Fruit fly (Drosophila melanogaster) whole organism, embryonic: Measurements from ENCODE around the gene Alg12.

Experiments
- Aef1 ChIP-seq: fragments of 200-800 bp; sonication (Bioruptor generic); IDR thresholded peaks from 3 replicates; pipeline ENCODE4 v1.3.6; 2022; ENCODE audit warnings: missing biosample characterization, missing genetic modification characterization
- C15 ChIP-seq: fragments of 200-800 bp; sonication (Bioruptor generic); IDR thresholded peaks from 3 replicates; pipeline ENCODE4 v1.3.6; 2022; ENCODE audit warnings: missing biosample characterization, missing genetic modification characterization
- CG10654 ChIP-seq: fragments of 200-800 bp; sonication (Bioruptor generic); optimal IDR thresholded peaks from 2 replicates; lab custom pipeline; 2016; ENCODE audit warnings: missing biosample characterization, missing genetic modification characterization
- CG10959 ChIP-seq: fragments of 200-800 bp; sonication (Bioruptor generic); IDR thresholded peaks from 2 replicates; pipeline ENCODE4 v1.3.6; 2022; ENCODE audit warnings: missing biosample characterization, missing genetic modification characterization
- CG11696 ChIP-seq: fragments of 200-800 bp; sonication (Bioruptor generic); IDR thresholded peaks from 2 replicates; pipeline ENCODE4 v1.3.6; 2022; ENCODE audit warnings: missing biosample characterization, missing genetic modification characterization
- CG12744 ChIP-seq: fragments of 200-800 bp; sonication (Bioruptor generic); optimal IDR thresholded peaks from 2 replicates; lab custom pipeline; 2016; ENCODE audit warnings: missing biosample characterization, missing genetic modification characterization
- CG17186 ChIP-seq: fragments of 200-800 bp; sonication (Bioruptor generic); optimal IDR thresholded peaks from 3 replicates; lab custom pipeline; 2017; ENCODE audit warnings: missing biosample characterization, missing genetic modification reagents, missing genetic modification characterization
- CG1832 ChIP-seq: fragments of 200-800 bp; sonication (Bioruptor generic); optimal IDR thresholded peaks from 2 replicates; lab custom pipeline; 2017; ENCODE audit warnings: missing biosample characterization, mild to moderate bottlenecking, missing genetic modification characterization, inconsistent platforms
- CG32532 ChIP-seq: fragments of 200-800 bp; sonication (Bioruptor generic); IDR thresholded peaks from 2 replicates; pipeline ENCODE4 v1.3.6; 2022; ENCODE audit warnings: missing biosample characterization, missing genetic modification characterization
- CG32772 ChIP-seq: fragments of 200-800 bp; sonication (Bioruptor generic); IDR thresholded peaks from 2 replicates; pipeline ENCODE4 v1.3.6; 2022; ENCODE audit warnings: missing biosample characterization, missing genetic modification characterization
- CG33213 ChIP-seq: fragments of 200-800 bp; sonication (Bioruptor generic); optimal IDR thresholded peaks from 3 replicates; lab custom pipeline; 2016; ENCODE audit warnings: missing biosample characterization, missing genetic modification characterization
- CG3407 ChIP-seq: fragments of 200-800 bp; sonication (Bioruptor generic); optimal IDR thresholded peaks from 2 replicates; lab custom pipeline; 2018; ENCODE audit warnings: missing biosample characterization, mild to moderate bottlenecking, missing genetic modification characterization
- CG3995 ChIP-seq: fragments of 200-800 bp; sonication (Bioruptor generic); optimal IDR thresholded peaks from 3 replicates; lab custom pipeline; 2016; ENCODE audit warnings: missing biosample characterization, missing genetic modification characterization
- CG4360 ChIP-seq: fragments of 200-800 bp; sonication (Bioruptor generic); IDR thresholded peaks from 2 replicates; pipeline ENCODE4 v1.3.6; 2022; ENCODE audit warnings: missing biosample characterization, missing genetic modification characterization
- CG43689 ChIP-seq: fragments of 200-800 bp; sonication (Bioruptor generic); IDR thresholded peaks from 2 replicates; pipeline ENCODE4 v1.3.6; 2022; ENCODE audit warnings: missing biosample characterization, missing genetic modification characterization
- CG5180 ChIP-seq: fragments of 200-800 bp; sonication (Bioruptor generic); optimal IDR thresholded peaks from 3 replicates; lab custom pipeline; 2017; ENCODE audit warnings: missing biosample characterization, missing genetic modification characterization, mild to moderate bottlenecking, moderate library complexity, missing genetic modification reagents
- CG6689 ChIP-seq: fragments of 200-800 bp; sonication (Bioruptor generic); IDR thresholded peaks from 2 replicates; pipeline ENCODE4 v1.3.6; 2022; ENCODE audit warnings: missing biosample characterization, missing genetic modification characterization
- CG7987 ChIP-seq: fragments of 200-800 bp; sonication (Bioruptor generic); optimal IDR thresholded peaks from 2 replicates; lab custom pipeline; 2018; ENCODE audit warnings: missing biosample characterization, mild to moderate bottlenecking, missing genetic modification characterization, moderate library complexity
- CG8089 ChIP-seq: fragments of 200-800 bp; sonication (Bioruptor generic); optimal IDR thresholded peaks from 3 replicates; lab custom pipeline; 2016; ENCODE audit warnings: missing biosample characterization, missing genetic modification characterization
- CG9817 ChIP-seq: fragments of 200-800 bp; sonication (Bioruptor generic); optimal IDR thresholded peaks from 2 replicates; lab custom pipeline; 2018; ENCODE audit warnings: missing biosample characterization, mild to moderate bottlenecking, missing genetic modification characterization, moderate library complexity
- CG9932 ChIP-seq: fragments of 200-800 bp; sonication (Bioruptor generic); IDR thresholded peaks from 2 replicates; pipeline ENCODE4 v1.3.6; 2022; ENCODE audit warnings: missing biosample characterization, missing genetic modification characterization
- Camta ChIP-seq: fragments of 200-800 bp; sonication (Bioruptor generic); optimal IDR thresholded peaks from 2 replicates; lab custom pipeline; 2016; ENCODE audit warnings: missing biosample characterization, missing genetic modification characterization
- D ChIP-seq, 2 experiments: fragments of 200-800 bp in 1 of 2; fragments of >200 bp in 1 of 2; sonication (Bioruptor generic) in 1 of 2; optimal IDR thresholded peaks; 2 replicates in 1 of 2; 3 replicates in 1 of 2; lab custom pipeline; 2017; ENCODE audit warnings: mild to moderate bottlenecking in 1 of 2, missing biosample characterization in 1 of 2, missing genetic modification characterization in 1 of 2, missing genetic modification reagents in 1 of 2
- Ets97D ChIP-seq: fragments of 200-800 bp; sonication (Bioruptor generic); optimal IDR thresholded peaks from 3 replicates; lab custom pipeline; 2016; ENCODE audit warnings: missing biosample characterization, missing genetic modification characterization
- Fer1 ChIP-seq: fragments of 200-800 bp; sonication (Bioruptor generic); optimal IDR thresholded peaks from 2 replicates; lab custom pipeline; 2017; ENCODE audit warnings: missing biosample characterization, mild to moderate bottlenecking, missing genetic modification characterization
- Hand ChIP-seq: fragments of 200-800 bp; sonication (Bioruptor generic); optimal IDR thresholded peaks from 2 replicates; lab custom pipeline; 2017; ENCODE audit warnings: mild to moderate bottlenecking, missing biosample characterization, missing genetic modification reagents, missing genetic modification characterization
- HmgZ ChIP-seq: fragments of 200-800 bp; sonication (Bioruptor generic); optimal IDR thresholded peaks from 2 replicates; lab custom pipeline; 2018; ENCODE audit warnings: missing biosample characterization, mild to moderate bottlenecking, missing genetic modification characterization
- Poxn ChIP-seq: fragments of 200-800 bp; sonication (Bioruptor generic); IDR thresholded peaks from 2 replicates; pipeline ENCODE4 v1.3.6; 2022; ENCODE audit warnings: missing biosample characterization, missing genetic modification characterization
- Six4 ChIP-seq: fragments of 200-800 bp; sonication (Bioruptor generic); optimal IDR thresholded peaks from 2 replicates; lab custom pipeline; 2016; ENCODE audit warnings: missing biosample characterization, missing genetic modification characterization
- Ssrp ChIP-seq: fragments of 200-800 bp; sonication (Bioruptor generic); optimal IDR thresholded peaks from 2 replicates; lab custom pipeline; 2018; ENCODE audit warnings: missing biosample characterization, mild to moderate bottlenecking, missing genetic modification characterization, moderate library complexity
- Tbp ChIP-seq: fragments of >200 bp; optimal IDR thresholded peaks from 2 replicates; lab custom pipeline; 2018; ENCODE audit warnings: missing biosample characterization, missing genetic modification characterization
- Trl ChIP-seq, 3 experiments: fragments of >200 bp in 2 of 3; fragments of 200-800 bp in 1 of 3; sonication (Bioruptor generic) in 1 of 3; optimal IDR thresholded peaks; 2 replicates in 1 of 3; 3 replicates in 2 of 3; lab custom pipeline; 2016 to 2017; ENCODE audit warnings: missing biosample characterization in 1 of 3, missing genetic modification characterization in 1 of 3
- abd-A ChIP-seq: fragments of 200-800 bp; sonication (Bioruptor generic); optimal IDR thresholded peaks from 3 replicates; lab custom pipeline; 2019; ENCODE audit warnings: missing biosample characterization, mild to moderate bottlenecking, missing genetic modification characterization, moderate library complexity
- bsh ChIP-seq, 2 experiments: fragments of 200-800 bp; sonication (Bioruptor generic); optimal IDR thresholded peaks; 2 replicates each; lab custom pipeline; 2017 to 2018; ENCODE audit warnings: mild to moderate bottlenecking in 2 of 2, missing biosample characterization in 2 of 2, missing genetic modification characterization in 2 of 2, moderate library complexity in 1 of 2
- crol ChIP-seq: fragments of 200-800 bp; sonication (Bioruptor generic); IDR thresholded peaks from 2 replicates; pipeline ENCODE4 v1.3.6; 2022; ENCODE audit warnings: missing biosample characterization, missing genetic modification characterization
- cwo ChIP-seq: fragments of 200-800 bp; sonication (Bioruptor generic); optimal IDR thresholded peaks from 3 replicates; lab custom pipeline; 2017; ENCODE audit warnings: missing biosample characterization, missing genetic modification characterization, mild to moderate bottlenecking, moderate library complexity, missing genetic modification reagents
- dati ChIP-seq: fragments of 200-800 bp; sonication (Bioruptor generic); IDR thresholded peaks from 2 replicates; pipeline ENCODE4 v1.3.6; 2022; ENCODE audit warnings: missing biosample characterization, missing genetic modification characterization
- dm ChIP-seq: fragments of 200-800 bp; sonication (Bioruptor generic); optimal IDR thresholded peaks from 3 replicates; lab custom pipeline; 2016; ENCODE audit warnings: missing biosample characterization, missing genetic modification characterization
- eyg ChIP-seq: fragments of 200-800 bp; sonication (Bioruptor generic); optimal IDR thresholded peaks from 3 replicates; lab custom pipeline; 2016; ENCODE audit warnings: missing biosample characterization, missing genetic modification characterization
- fru ChIP-seq: fragments of >200 bp; optimal IDR thresholded peaks from 2 replicates; lab custom pipeline; 2017
- grn ChIP-seq: fragments of 200-800 bp; sonication (Bioruptor generic); optimal IDR thresholded peaks from 3 replicates; lab custom pipeline; 2017; ENCODE audit warnings: missing biosample characterization, missing genetic modification characterization
- inv ChIP-seq: fragments of 200-800 bp; sonication (Bioruptor generic); IDR thresholded peaks from 2 replicates; pipeline ENCODE4 v1.3.6; 2022; ENCODE audit warnings: missing biosample characterization, missing genetic modification characterization; ENCODE audit not compliant: partially characterized antibody
- kay ChIP-seq: fragments of 200-800 bp; sonication (Bioruptor generic); optimal IDR thresholded peaks from 2 replicates; lab custom pipeline; 2016; ENCODE audit warnings: missing biosample characterization, missing genetic modification characterization
- mam ChIP-seq: fragments of 200-800 bp; sonication (Bioruptor generic); optimal IDR thresholded peaks from 3 replicates; lab custom pipeline; 2016; ENCODE audit warnings: missing biosample characterization, missing genetic modification characterization
- mirr ChIP-seq: fragments of 200-800 bp; sonication (Bioruptor generic); optimal IDR thresholded peaks from 3 replicates; lab custom pipeline; 2018; ENCODE audit warnings: missing biosample characterization, mild to moderate bottlenecking, missing genetic modification characterization
- pzg ChIP-seq: fragments of 200-800 bp; sonication (Bioruptor generic); optimal IDR thresholded peaks from 3 replicates; lab custom pipeline; 2018; ENCODE audit warnings: missing biosample characterization, mild to moderate bottlenecking, missing genetic modification characterization, moderate library complexity
- ro ChIP-seq: fragments of 200-800 bp; sonication (Bioruptor generic); IDR thresholded peaks from 2 replicates; pipeline ENCODE4 v1.3.6; 2022; ENCODE audit warnings: missing biosample characterization, missing genetic modification characterization
- sens ChIP-seq: fragments of 200-800 bp; sonication (Bioruptor generic); peaks from one replicate; lab custom pipeline; 2016; ENCODE audit warnings: missing biosample characterization, missing genetic modification characterization
- sug ChIP-seq: fragments of 200-800 bp; optimal IDR thresholded peaks from 2 replicates; lab custom pipeline; 2019; ENCODE audit warnings: missing biosample characterization, mild to moderate bottlenecking, missing genetic modification characterization, moderate library complexity
- unc-4 ChIP-seq: fragments of 200-800 bp; sonication (Bioruptor generic); IDR thresholded peaks from 2 replicates; pipeline ENCODE4 v1.3.6; 2022; ENCODE audit warnings: missing biosample characterization, missing genetic modification characterization; ENCODE audit not compliant: partially characterized antibody
- yki ChIP-seq: fragments of >200 bp; optimal IDR thresholded peaks from 3 replicates; lab custom pipeline; 2018

Alg12 gene

dm6 chr3R:9791177-9791806, 35.0 kb downstream of the Alg12 start, which contains the start of the genes CG12945 and CG8507 (continued):
- TF ChIP-seq Aef1 (GFP tag; lab: Robert Waterston, UW): no peak
- TF ChIP-seq Six4 (GFP tag; lab: Kevin White, UChicago): no peak
- peak; percentile 55 for TF ChIP-seq pzg (GFP tag; lab: Kevin White, UChicago)
- TF ChIP-seq abd-A (tag; lab: Kevin White, UChicago): no peak
- no peak for TF ChIP-seq crol (GFP tag; lab: Robert Waterston, UW)
- TF ChIP-seq Camta: peak; percentile 44
- TF ChIP-seq fru (lab: Kevin White, UChicago): no peak
- no peak for TF ChIP-seq cwo
- TF ChIP-seq CG11696: no peak
- peak; percentile 71 for TF ChIP-seq sug (tag; lab: Kevin White, UChicago)
- peak in 1 of 2 experiments; percentile 20 for TF ChIP-seq bsh (GFP tag; optimal IDR thresholded peaks at IDR 0.05; lab: Kevin White, UChicago)
- TF ChIP-seq CG3407 (GFP tag; lab: Kevin White, UChicago): no peak
- no peak; the same call in 1 of the 2 replicates for TF ChIP-seq CG32532 (GFP tag; lab: Robert Waterston, UW)
- peak; percentile 62 for TF ChIP-seq CG9817 (tag; lab: Kevin White, UChicago)
- no peak for TF ChIP-seq CG1832
- TF ChIP-seq dati (GFP tag; lab: Robert Waterston, UW): no peak
- TF ChIP-seq CG17186 (GFP tag; lab: Kevin White, UChicago): no peak
- no peak for TF ChIP-seq Trl (optimal IDR thresholded peaks at IDR 0.05; lab: Kevin White, UChicago)
- peak; percentile 4 for TF ChIP-seq Trl (GFP tag; optimal IDR thresholded peaks at IDR 0.05; lab: Kevin White, UChicago)
- TF ChIP-seq CG10654 (GFP tag; lab: Kevin White, UChicago): peak; percentile 4
- TF ChIP-seq ro (GFP tag; lab: Robert Waterston, UW): no peak
- TF ChIP-seq CG6689 (GFP tag; lab: Robert Waterston, UW): 0 out of 2 replicates have a peak, but pooled peaks have one; percentile 9
- peak; percentile 44 for TF ChIP-seq mam (GFP tag; lab: Kevin White, UChicago)
- TF ChIP-seq D (optimal IDR thresholded peaks at IDR 0.05; lab: Kevin White, UChicago): no peak
- TF ChIP-seq D (GFP tag; optimal IDR thresholded peaks at IDR 0.05; lab: Kevin White, UChicago): no peak
- TF ChIP-seq CG7987 (GFP tag; lab: Kevin White, UChicago): no peak
- peak; percentile 85 for TF ChIP-seq sens (GFP tag; lab: Kevin White, UChicago)
- peak; percentile 44 for TF ChIP-seq Ets97D (GFP tag; lab: Kevin White, UChicago)
- TF ChIP-seq dm: peak; percentile 34
- TF ChIP-seq HmgZ: peak; percentile 77
- no peak for TF ChIP-seq mirr (GFP tag; lab: Kevin White, UChicago)
- peak; percentile 57 for TF ChIP-seq Fer1
- no peak for TF ChIP-seq inv (GFP tag; lab: Robert Waterston, UW)
- 0 out of 2 replicates have a peak, but pooled peaks have one; percentile 31 for TF ChIP-seq unc-4 (GFP tag; lab: Robert Waterston, UW)
- no peak for TF ChIP-seq C15 (GFP tag; lab: Robert Waterston, UW)
- peak; percentile 67 for TF ChIP-seq CG9932 (GFP tag; lab: Robert Waterston, UW)
- TF ChIP-seq Poxn (GFP tag; lab: Robert Waterston, UW): no peak
- no peak for TF ChIP-seq yki (lab: Kevin White, UChicago)
- peak; percentile 21 for TF ChIP-seq kay (GFP tag; lab: Kevin White, UChicago)
- peak; percentile 28 for TF ChIP-seq Ssrp (tag; lab: Kevin White, UChicago)
- no peak for TF ChIP-seq grn
- TF ChIP-seq Tbp (GFP tag; lab: Kevin White, UChicago): no peak
- TF ChIP-seq eyg (GFP tag; lab: Kevin White, UChicago): no peak
- TF ChIP-seq CG12744: peak; percentile 43
- no peak for TF ChIP-seq CG8089 (GFP tag; lab: Kevin White, UChicago)
- no peak for TF ChIP-seq CG43689 (GFP tag; lab: Robert Waterston, UW)
- TF ChIP-seq CG3995 (GFP tag; lab: Kevin White, UChicago): peak; percentile 88
- no peak for TF ChIP-seq CG5180 (GFP tag; lab: Kevin White, UChicago)
- no peak for TF ChIP-seq CG10959 (GFP tag; lab: Robert Waterston, UW)
- no peak for TF ChIP-seq CG33213 (GFP tag; lab: Kevin White, UChicago)
- no peak for TF ChIP-seq CG4360 (GFP tag; lab: Robert Waterston, UW)
- TF ChIP-seq Hand (GFP tag; lab: Kevin White, UChicago): no peak
- no peak for TF ChIP-seq CG32772 (GFP tag; lab: Robert Waterston, UW)
